Fruit fly (Drosophila melanogaster): ENCODE data around the gene Tsp39D.

Tsp39D gene

DNA sequence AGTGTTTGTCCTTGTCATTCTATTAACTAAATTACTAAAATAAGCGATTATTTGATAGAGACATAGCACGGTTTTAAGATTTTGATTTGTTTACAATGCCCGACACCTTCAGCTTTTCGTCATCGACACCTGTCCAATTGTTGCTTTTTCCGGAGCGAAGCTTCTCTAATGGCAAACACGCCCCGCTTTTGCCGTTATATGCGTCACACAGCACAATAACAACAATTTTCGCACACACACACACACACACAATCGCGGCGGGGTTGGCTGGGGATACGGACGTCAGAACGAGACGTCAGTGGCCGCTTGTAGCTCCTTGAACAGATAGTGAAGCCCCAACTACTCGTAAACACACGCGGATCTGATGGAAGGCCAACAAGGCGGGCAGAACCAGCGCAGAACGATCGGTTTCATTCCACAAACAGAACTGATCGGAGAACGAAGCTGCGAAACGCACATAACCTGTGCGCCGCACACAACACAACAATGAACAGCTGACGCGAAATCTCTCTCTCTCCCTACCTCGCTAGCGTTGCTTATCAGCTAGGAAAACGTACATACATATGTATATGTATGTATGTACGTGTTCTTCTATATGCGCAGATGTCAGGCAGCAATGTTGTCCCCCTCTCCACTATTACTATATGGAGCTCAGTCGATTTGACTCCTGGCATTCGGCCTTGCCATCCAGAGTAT, 35.2 kb upstream of the Tsp39D start:
- TF ChIP-seq CG9948 (tag; optimal IDR thresholded peaks at IDR 0.05) (no peak), CG8301 (tag; optimal IDR thresholded peaks at IDR 0.05) (no peak), CG32121 (GFP tag; IDR thresholded peaks at IDR 0.05) (peak; percentile 38; the same call in 1 of the 2 replicates), EcR (GFP tag; optimal IDR thresholded peaks at IDR 0.05) (peak; percentile 86), CG4496 (GFP tag; IDR thresholded peaks at IDR 0.05) (no peak), Snoo (tag; optimal IDR thresholded peaks at IDR 0.05) (no peak), CG13204 (GFP tag; optimal IDR thresholded peaks at IDR 0.05) (peak; percentile 71), CG17806 (tag; optimal IDR thresholded peaks at IDR 0.05) (no peak), Pif1B (GFP tag; optimal IDR thresholded peaks at IDR 0.05) (no peak), rn (GFP tag; IDR thresholded peaks at IDR 0.05) (no peak), Ets98B (GFP tag; IDR thresholded peaks at IDR 0.05) (no peak), CG15710 (tag; optimal IDR thresholded peaks at IDR 0.05) (no peak), fd96Ca (GFP tag; IDR thresholded peaks at IDR 0.05) (no peak), CG10348 (GFP tag; IDR thresholded peaks at IDR 0.05) (no peak), CG12605 (GFP tag; IDR thresholded peaks at IDR 0.05) (no peak; the same call in 1 of the 2 replicates), CG8159 (tag; optimal IDR thresholded peaks at IDR 0.05) (no peak), CG34367 (tag; optimal IDR thresholded peaks at IDR 0.05) (no peak), D1 (tag; optimal IDR thresholded peaks at IDR 0.05) (peak; percentile 20), Pif1A (GFP tag; optimal IDR thresholded peaks at IDR 0.05) (no peak), CG14655 (GFP tag; optimal IDR thresholded peaks at IDR 0.05) (no peak), gl (tag; optimal IDR thresholded peaks at IDR 0.05) (peak; percentile 12)

dm6 chr2L:21309754-21310426, 34.5 kb upstream of the Tsp39D start, which contains the start of gene Mondo:
Gene Mondo (minus strand): TSS chr2L:21310050.
- TF ChIP-seq CG9948 (tag; optimal IDR thresholded peaks at IDR 0.05) (no peak), CG17806 (tag; optimal IDR thresholded peaks at IDR 0.05) (peak; percentile 36), Pif1A (GFP tag; optimal IDR thresholded peaks at IDR 0.05) (peak; percentile 10), Snoo (tag; optimal IDR thresholded peaks at IDR 0.05) (peak; percentile 3), Ets98B (GFP tag; IDR thresholded peaks at IDR 0.05) (no peak; the same call in 1 of the 2 replicates), CG34367 (tag; optimal IDR thresholded peaks at IDR 0.05) (no peak), CG14655 (GFP tag; optimal IDR thresholded peaks at IDR 0.05) (peak; percentile 33), CG32121 (GFP tag; IDR thresholded peaks at IDR 0.05) (peak; percentile 36; the same call in 1 of the 2 replicates), rn (GFP tag; IDR thresholded peaks at IDR 0.05) (no peak), Pif1B (GFP tag; optimal IDR thresholded peaks at IDR 0.05) (no peak), EcR (GFP tag; optimal IDR thresholded peaks at IDR 0.05) (no peak), CG4496 (GFP tag; IDR thresholded peaks at IDR 0.05) (peak; percentile 38; the same call in 1 of the 3 replicates), CG8159 (tag; optimal IDR thresholded peaks at IDR 0.05) (no peak), D1 (tag; optimal IDR thresholded peaks at IDR 0.05) (no peak), CG13204 (GFP tag; optimal IDR thresholded peaks at IDR 0.05) (no peak)

DNA sequence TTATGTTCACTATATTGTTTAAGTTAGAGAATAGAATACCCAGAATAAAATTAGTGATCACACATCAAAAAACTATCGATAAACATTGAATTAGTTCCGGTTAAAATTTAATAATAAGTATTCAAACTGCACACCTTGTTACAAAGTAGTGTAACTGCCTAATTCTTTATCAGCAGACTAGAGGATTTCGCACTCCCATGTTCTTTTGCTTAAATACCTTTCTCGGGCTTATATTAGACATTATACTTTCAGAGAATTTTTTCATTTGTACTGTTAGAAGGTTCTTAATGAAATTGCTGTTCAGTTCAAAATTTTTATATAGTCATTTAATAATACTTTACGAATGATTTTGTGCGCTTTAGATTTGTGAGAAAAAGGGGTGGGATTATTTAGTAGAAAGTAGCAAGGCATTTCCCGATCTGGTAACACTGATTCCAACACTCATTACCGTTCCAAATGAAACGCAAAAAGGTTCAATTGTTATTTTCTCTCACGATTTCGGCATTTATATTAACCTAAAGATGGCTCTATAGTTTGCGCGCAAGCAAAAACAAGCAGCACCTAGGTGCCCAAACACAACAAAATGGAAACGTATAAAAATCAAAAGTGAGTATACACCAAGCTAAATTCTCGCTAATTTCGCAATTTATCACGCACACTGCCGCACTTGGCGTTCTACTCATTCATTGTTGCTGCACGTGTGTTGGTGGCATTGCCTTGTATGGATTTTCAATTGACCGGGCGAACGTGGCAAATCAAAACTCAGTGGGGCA, 33.8 kb upstream of the Tsp39D start, which contains the start of gene crc:
crc (plus strand) TSS at position 440 of the 773 bp plus-strand sequence.
- TF ChIP-seq EcR (GFP tag; optimal IDR thresholded peaks at IDR 0.05) (peak; percentile 70), Snoo (tag; optimal IDR thresholded peaks at IDR 0.05) (no peak), CG8159 (tag; optimal IDR thresholded peaks at IDR 0.05) (peak; percentile 22), CG32121 (GFP tag; IDR thresholded peaks at IDR 0.05) (peak; percentile 11; the same call in 1 of the 2 replicates), CG15710 (tag; optimal IDR thresholded peaks at IDR 0.05) (peak; percentile 27), Ets98B (GFP tag; IDR thresholded peaks at IDR 0.05) (no peak; the same call in 1 of the 2 replicates)

DNA sequence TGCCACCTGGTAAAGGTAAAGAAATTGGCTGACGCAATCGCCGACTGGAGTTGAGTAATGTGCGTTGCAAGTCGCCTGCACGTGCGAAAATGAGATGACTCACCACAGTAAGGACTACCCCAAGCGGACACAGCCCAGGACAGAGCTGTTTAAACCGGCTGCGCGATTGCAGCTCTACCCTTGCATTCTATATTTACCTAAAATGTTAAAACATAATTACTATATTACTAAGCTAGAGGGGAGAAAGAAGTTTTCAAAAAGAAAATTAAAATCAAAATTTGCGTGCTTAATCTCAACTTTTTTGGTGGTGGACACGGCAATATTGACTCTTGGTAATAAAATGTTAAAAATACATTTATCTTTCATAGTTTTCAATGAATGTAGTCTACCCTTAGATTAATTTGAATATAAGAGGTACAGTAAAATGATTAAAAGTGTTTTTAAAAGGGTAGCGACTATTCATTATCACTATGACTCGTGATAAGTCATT, 33.2 kb upstream of the Tsp39D start:
- TF ChIP-seq CG12605 (GFP tag; IDR thresholded peaks at IDR 0.05) = no peak
- no peak for TF ChIP-seq fd96Ca (GFP tag; IDR thresholded peaks at IDR 0.05)
- TF ChIP-seq CG8159 (tag; optimal IDR thresholded peaks at IDR 0.05) = no peak
- no peak for TF ChIP-seq CG10348 (GFP tag; IDR thresholded peaks at IDR 0.05)
- no peak for TF ChIP-seq CG34367 (tag; optimal IDR thresholded peaks at IDR 0.05)
- TF ChIP-seq CG13204 (GFP tag; optimal IDR thresholded peaks at IDR 0.05) = no peak

dm6 chr2L:21312831-21313437, 31.5 kb upstream of the Tsp39D start:
- TF ChIP-seq EcR (GFP tag; optimal IDR thresholded peaks at IDR 0.05) (peak; percentile 72), CG12605 (GFP tag; IDR thresholded peaks at IDR 0.05) (0 out of 2 replicates have a peak, but pooled peaks have one; percentile 28), CG4496 (GFP tag; IDR thresholded peaks at IDR 0.05) (no peak)
